Fruit fly (Drosophila melanogaster) whole organism, wandering third instar larva: ENCODE results near the gene CG17109.
A peak's percentile ranks its signal among the peaks of the same experiment; 100 is the strongest.

Experiments used
- Abd-B ChIP-seq: fragments of >200 bp; optimal IDR thresholded peaks from 2 replicates; lab custom pipeline; 2017; ENCODE audit warnings: missing biosample characterization, missing genetic modification characterization
- CG32264 ChIP-seq: fragments of 200-800 bp; sonication (Bioruptor generic); optimal IDR thresholded peaks from 2 replicates; lab custom pipeline; 2016; ENCODE audit warnings: missing biosample characterization, missing genetic modification characterization
- CG9705 ChIP-seq: fragments of 200-800 bp; sonication (Bioruptor generic); optimal IDR thresholded peaks from 2 replicates; lab custom pipeline; 2018; ENCODE audit warnings: missing biosample characterization, mild to moderate bottlenecking, missing genetic modification characterization
- CrebA ChIP-seq: fragments of 200-800 bp; sonication (Bioruptor generic); optimal IDR thresholded peaks from 2 replicates; lab custom pipeline; 2016; ENCODE audit warnings: missing biosample characterization, mild to moderate bottlenecking, missing genetic modification characterization, borderline replicate concordance
- Dfd ChIP-seq: fragments of >200 bp; optimal IDR thresholded peaks from 2 replicates; lab custom pipeline; 2017; ENCODE audit warnings: missing biosample characterization, missing genetic modification characterization
- Dif ChIP-seq: fragments of 200-275, 200-300 bp; sonication (Bioruptor generic); optimal IDR thresholded peaks from 2 replicates; lab custom pipeline; 2018; ENCODE audit warnings: missing biosample characterization, missing genetic modification characterization; ENCODE audit not compliant: partially characterized antibody
- GATAd ChIP-seq: sonication (Bioruptor generic); optimal IDR thresholded peaks from 2 replicates; lab custom pipeline; 2016; ENCODE audit warnings: missing biosample characterization, missing genetic modification characterization
- HLH106 ChIP-seq: fragments of 200-800 bp; optimal IDR thresholded peaks from 3 replicates; lab custom pipeline; 2019; ENCODE audit warnings: missing biosample characterization, mild to moderate bottlenecking, missing genetic modification characterization, moderate library complexity
- Hnf4 ChIP-seq: fragments of 200-800 bp; sonication (Bioruptor generic); optimal IDR thresholded peaks from 2 replicates; lab custom pipeline; 2016; ENCODE audit warnings: missing biosample characterization, mild to moderate bottlenecking, missing genetic modification characterization
- Hr78 ChIP-seq: fragments of >200 bp; optimal IDR thresholded peaks from 2 replicates; lab custom pipeline; 2017; ENCODE audit warnings: missing biosample characterization, missing genetic modification characterization
- Hr83 ChIP-seq: fragments of 200-300 bp; sonication (Bioruptor generic); optimal IDR thresholded peaks from 2 replicates; lab custom pipeline; 2016; ENCODE audit warnings: missing biosample characterization, mild to moderate bottlenecking, missing genetic modification characterization, moderate library complexity; ENCODE audit not compliant: poor library complexity, severe bottlenecking
- Jra ChIP-seq: sonication (Bioruptor generic); optimal IDR thresholded peaks from 2 replicates; lab custom pipeline; 2016; ENCODE audit warnings: missing biosample characterization, missing genetic modification characterization
- Mio ChIP-seq: sonication (Bioruptor generic); optimal IDR thresholded peaks from 2 replicates; lab custom pipeline; 2016; ENCODE audit warnings: missing biosample characterization, missing genetic modification characterization
- Myc ChIP-seq: fragments of >200 bp; optimal IDR thresholded peaks from 2 replicates; lab custom pipeline; 2017
- N ChIP-seq: fragments of >200 bp; optimal IDR thresholded peaks from 2 replicates; lab custom pipeline; 2018; ENCODE audit warnings: missing biosample characterization, missing external identifiers, missing genetic modification characterization
- OdsH ChIP-seq: fragments of 200-800 bp; sonication (Bioruptor generic); optimal IDR thresholded peaks from 2 replicates; lab custom pipeline; 2016; ENCODE audit warnings: missing biosample characterization, mild to moderate bottlenecking, missing genetic modification characterization
- Rel ChIP-seq, 2 experiments: fragments of 200-800 bp; sonication (Bioruptor generic) in 1 of 2; optimal IDR thresholded peaks; 2 replicates in 1 of 2; 3 replicates in 1 of 2; lab custom pipeline; 2016 to 2019; ENCODE audit warnings: mild to moderate bottlenecking in 2 of 2, missing biosample characterization in 2 of 2, missing genetic modification characterization in 2 of 2, moderate library complexity in 1 of 2
- Sp1 ChIP-seq: fragments of 200-800 bp; sonication (Bioruptor generic); optimal IDR thresholded peaks from 3 replicates; lab custom pipeline; 2019; ENCODE audit warnings: missing biosample characterization, mild to moderate bottlenecking, missing genetic modification characterization, moderate library complexity
- Vsx2 ChIP-seq: fragments of 200-300, 225-300 bp; sonication (Bioruptor generic); optimal IDR thresholded peaks from 2 replicates; lab custom pipeline; 2018; ENCODE audit warnings: missing biosample characterization, missing genetic modification characterization; ENCODE audit not compliant: partially characterized antibody
- br ChIP-seq: fragments of 200-800 bp; sonication (Bioruptor generic); optimal IDR thresholded peaks from 2 replicates; lab custom pipeline; 2016; ENCODE audit warnings: missing biosample characterization, missing genetic modification characterization
- brk ChIP-seq: fragments of 200-800 bp; sonication (Bioruptor generic); optimal IDR thresholded peaks from 2 replicates; lab custom pipeline; 2016; ENCODE audit warnings: missing biosample characterization, mild to moderate bottlenecking, missing genetic modification characterization
- dl ChIP-seq, 2 experiments: fragments of 175-275, 200-275 bp in 1 of 2; fragments of 200-275 bp in 1 of 2; sonication (Bioruptor generic); optimal IDR thresholded peaks; lab custom pipeline; 2018; ENCODE audit warnings: mild to moderate bottlenecking in 2 of 2, missing biosample characterization in 2 of 2, missing genetic modification characterization in 2 of 2, moderate library complexity in 2 of 2; ENCODE audit not compliant: partially characterized antibody in 2 of 2, insufficient read depth in 1 of 2
- dmrt93B ChIP-seq: fragments of 200-800 bp; sonication (Bioruptor generic); optimal IDR thresholded peaks from 2 replicates; lab custom pipeline; 2018; ENCODE audit warnings: missing biosample characterization, mild to moderate bottlenecking, missing genetic modification characterization
- dsf ChIP-seq: sonication (Bioruptor generic); optimal IDR thresholded peaks from 2 replicates; lab custom pipeline; 2016; ENCODE audit warnings: missing biosample characterization, missing genetic modification characterization, borderline replicate concordance
- ey ChIP-seq: fragments of 200-800 bp; sonication (Bioruptor generic); optimal IDR thresholded peaks from 2 replicates; lab custom pipeline; 2016; ENCODE audit warnings: missing biosample characterization, missing genetic modification characterization
- foxo ChIP-seq, 2 experiments: fragments of 200-800 bp; sonication (Bioruptor generic); optimal IDR thresholded peaks; 2 replicates in 1 of 2; 3 replicates in 1 of 2; lab custom pipeline; 2016 to 2017; ENCODE audit warnings: missing biosample characterization in 2 of 2, missing genetic modification characterization in 2 of 2
- fru ChIP-seq: fragments of 200-800 bp; sonication (Bioruptor generic); optimal IDR thresholded peaks from 3 replicates; lab custom pipeline; 2016; ENCODE audit warnings: missing biosample characterization, mild to moderate bottlenecking, missing genetic modification characterization
- h ChIP-seq: fragments of 200-800 bp; sonication (Bioruptor generic); optimal IDR thresholded peaks from 3 replicates; lab custom pipeline; 2016; ENCODE audit warnings: missing biosample characterization, mild to moderate bottlenecking, missing genetic modification characterization
- jim ChIP-seq: fragments of 175-275, 200-325 bp; sonication (Bioruptor generic); optimal IDR thresholded peaks from 2 replicates; lab custom pipeline; 2016; ENCODE audit warnings: missing biosample characterization, mild to moderate bottlenecking, missing genetic modification characterization
- lola ChIP-seq: fragments of >200 bp; optimal IDR thresholded peaks from 2 replicates; lab custom pipeline; 2017; ENCODE audit warnings: missing biosample characterization, missing genetic modification characterization
- pan ChIP-seq: fragments of >200 bp; optimal IDR thresholded peaks from 2 replicates; lab custom pipeline; 2017
- psq ChIP-seq: fragments of 200-800 bp; sonication (Bioruptor generic); optimal IDR thresholded peaks from 3 replicates; lab custom pipeline; 2017; ENCODE audit warnings: missing biosample characterization, mild to moderate bottlenecking, missing genetic modification characterization, moderate library complexity
- rgr ChIP-seq: fragments of 200-800 bp; sonication (Bioruptor generic); optimal IDR thresholded peaks from 3 replicates; lab custom pipeline; 2016; ENCODE audit warnings: missing biosample characterization, mild to moderate bottlenecking, missing genetic modification characterization
- sage ChIP-seq: fragments of 200-800 bp; sonication (Bioruptor generic); optimal IDR thresholded peaks from 2 replicates; lab custom pipeline; 2016; ENCODE audit warnings: missing biosample characterization, mild to moderate bottlenecking, missing genetic modification characterization
- sv ChIP-seq: fragments of 200-800 bp; sonication (Bioruptor generic); optimal IDR thresholded peaks from 3 replicates; lab custom pipeline; 2016; ENCODE audit warnings: missing biosample characterization, missing genetic modification characterization
- tai ChIP-seq: sonication (Bioruptor generic); optimal IDR thresholded peaks from 2 replicates; lab custom pipeline; 2016; ENCODE audit warnings: missing biosample characterization, missing genetic modification characterization
- usp ChIP-seq: fragments of >200 bp; optimal IDR thresholded peaks from 2 replicates; lab custom pipeline; 2017; ENCODE audit warnings: missing biosample characterization, missing genetic modification characterization
- woc ChIP-seq: sonication (Bioruptor generic); optimal IDR thresholded peaks from 2 replicates; lab custom pipeline; 2016; ENCODE audit warnings: missing biosample characterization, mild to moderate bottlenecking, missing genetic modification characterization

CG17109 gene

dm6 chr3R:23141113-23141512, 45.6 kb downstream of the CG17109 start:
- TF ChIP-seq GATAd, result no peak
- TF ChIP-seq CrebA, result no peak
- TF ChIP-seq dsf (GFP tag; lab: Kevin White, UChicago), result no peak

dm6 chr3R:23141678-23142338, 46.3 kb downstream of the CG17109 start, which contains the start of gene hh:
TSS of gene hh (minus strand) at chr3R:23141906.
- peak; percentile 3 for TF ChIP-seq Jra
- peak; percentile 50 for TF ChIP-seq N (GFP tag; lab: Kevin White, UChicago)
- TF ChIP-seq Vsx2 (GFP tag; lab: Kevin White, UChicago), result peak; percentile 63
- no peak for TF ChIP-seq Mio (GFP tag; lab: Kevin White, UChicago)
- no peak for TF ChIP-seq usp
- TF ChIP-seq Sp1 (GFP tag; lab: Kevin White, UChicago), result no peak
- no peak for TF ChIP-seq CrebA
- TF ChIP-seq HLH106 (tag; lab: Kevin White, UChicago), result no peak
- no peak for TF ChIP-seq lola
- TF ChIP-seq Myc (lab: Kevin White, UChicago), result no peak
- TF ChIP-seq Hnf4 (GFP tag; lab: Kevin White, UChicago), result no peak
- TF ChIP-seq Dif (GFP tag; lab: Kevin White, UChicago), result peak; percentile 21
- no peak for TF ChIP-seq br
- TF ChIP-seq dmrt93B (GFP tag; lab: Kevin White, UChicago), result no peak
- TF ChIP-seq GATAd, result no peak
- peak; percentile 20 for TF ChIP-seq h
- peak; percentile 59 for TF ChIP-seq Hr83 (GFP tag; lab: Kevin White, UChicago)
- TF ChIP-seq CG32264 (GFP tag; lab: Kevin White, UChicago), result no peak
- no peak for TF ChIP-seq ey
- no peak for TF ChIP-seq OdsH (GFP tag; lab: Kevin White, UChicago)
- peak in 1 of 2 experiments; percentile 15 for TF ChIP-seq dl (GFP tag; optimal IDR thresholded peaks at IDR 0.05; lab: Kevin White, UChicago; ENCODE audit: insufficient read depth in 1 of 2, partially characterized antibody in 2 of 2)
- peak; percentile 23 for TF ChIP-seq psq (GFP tag; lab: Kevin White, UChicago)
- TF ChIP-seq CG9705 (GFP tag; lab: Kevin White, UChicago), result no peak
- TF ChIP-seq pan, result no peak
- TF ChIP-seq brk (GFP tag; lab: Kevin White, UChicago), result no peak
- peak; percentile 11 for TF ChIP-seq fru (GFP tag; lab: Kevin White, UChicago)
- no peak for TF ChIP-seq rgr (GFP tag; lab: Kevin White, UChicago)
- TF ChIP-seq sv (GFP tag; lab: Kevin White, UChicago), result no peak
- TF ChIP-seq dsf (GFP tag; lab: Kevin White, UChicago), result no peak
- TF ChIP-seq Rel (GFP tag; optimal IDR thresholded peaks at IDR 0.05; lab: Kevin White, UChicago), result no peak
- TF ChIP-seq Rel (tag; optimal IDR thresholded peaks at IDR 0.05; lab: Kevin White, UChicago), result no peak
- no peak for TF ChIP-seq Dfd
- no peak for TF ChIP-seq jim (GFP tag; lab: Kevin White, UChicago)
- TF ChIP-seq Abd-B (GFP tag; lab: Kevin White, UChicago), result no peak
- no peak for TF ChIP-seq Hr78 (GFP tag; lab: Kevin White, UChicago)
- no peak for TF ChIP-seq tai (GFP tag; lab: Kevin White, UChicago)
- TF ChIP-seq woc, result no peak
- TF ChIP-seq sage (GFP tag; lab: Kevin White, UChicago), result no peak
- no peak for TF ChIP-seq foxo (GFP tag; optimal IDR thresholded peaks at IDR 0.05; lab: Kevin White, UChicago)

dm6 chr3R:23143440-23143839, 48.0 kb downstream of the CG17109 start:
- TF ChIP-seq N (GFP tag; lab: Kevin White, UChicago) (no peak), Hr83 (GFP tag; lab: Kevin White, UChicago) (no peak), h (no peak), ey (no peak), psq (GFP tag; lab: Kevin White, UChicago) (no peak), Dfd (no peak), dmrt93B (GFP tag; lab: Kevin White, UChicago) (no peak), fru (GFP tag; lab: Kevin White, UChicago) (no peak)
- TF ChIP-seq, all 38 proteins: peak for 0
